Worm (Caenorhabditis elegans) whole organism, L3 larva: Measurements from ENCODE around the gene F18E2.15.

Experiments used
- ceh-82 ChIP-seq: fragments of 150-350 bp; optimal IDR thresholded peaks from 2 replicates; lab custom pipeline; 2014; ENCODE audit warnings: missing biosample characterization, missing genetic modification characterization
- egl-5 ChIP-seq: fragments of 150-350 bp; optimal IDR thresholded peaks from 2 replicates; lab custom pipeline; 2017; ENCODE audit warnings: missing biosample characterization, missing genetic modification reagents, missing genetic modification characterization, inconsistent platforms
- elt-1 ChIP-seq: fragments of 150-350 bp; optimal IDR thresholded peaks from 2 replicates; lab custom pipeline; 2014; ENCODE audit warnings: missing biosample characterization, missing genetic modification characterization
- elt-3 ChIP-seq, 3 experiments: fragments of 150-350 bp in 1 of 3; sonication (generic microtip) in 2 of 3; optimal IDR thresholded peaks; 2 replicates in 2 of 3; 4 replicates in 1 of 3; lab custom pipeline; 2014 to 2017; ENCODE audit warnings: missing biosample characterization in 3 of 3, missing genetic modification characterization in 3 of 3
- nhr-12 ChIP-seq: fragments of 150-350 bp; optimal IDR thresholded peaks from 2 replicates; lab custom pipeline; 2014; ENCODE audit warnings: missing biosample characterization, missing genetic modification characterization
- nhr-28 ChIP-seq: fragments of 150-350 bp; optimal IDR thresholded peaks from 2 replicates; lab custom pipeline; 2014; ENCODE audit warnings: missing biosample characterization, missing genetic modification characterization
- pha-4 ChIP-seq: fragments of 150-350 bp; optimal IDR thresholded peaks from 2 replicates; lab custom pipeline; 2014; ENCODE audit warnings: missing biosample characterization, missing genetic modification reagents, missing genetic modification characterization
- skn-1 ChIP-seq: fragments of 150-350 bp; optimal IDR thresholded peaks from 2 replicates; lab custom pipeline; 2014; ENCODE audit warnings: missing biosample characterization, missing genetic modification characterization
- ztf-11 ChIP-seq: fragments of 150-350 bp; optimal IDR thresholded peaks from 2 replicates; lab custom pipeline; 2014; ENCODE audit warnings: missing biosample characterization, missing genetic modification characterization

- TF ChIP-seq ceh-82 (tag; lab: Kevin White, UChicago) (no peak), pha-4 (tag; lab: Kevin White, UChicago) (no peak), skn-1 (tag; lab: Kevin White, UChicago) (no peak), elt-3 (tag; optimal IDR thresholded peaks at IDR 0.05; lab: Kevin White, UChicago) (no peak), nhr-28 (tag; lab: Kevin White, UChicago) (no peak), nhr-12 (no peak), elt-1 (no peak), egl-5 (tag; lab: Kevin White, UChicago) (no peak), ztf-11 (no peak)
These were observed 9.2 kb downstream of the F18E2.15 start, which contains the start of gene C15C8.6 for ce11 chrV:12751495-12752050.
